Worm (Caenorhabditis elegans) whole organism, L4/young adult: ENCODE data around the gene odd-2.

ENCODE experiments used
- W03F9.2 ChIP-seq: fragments of 150-350 bp; optimal IDR thresholded peaks from 2 replicates; lab custom pipeline; 2014; ENCODE audit warnings: missing biosample characterization, missing genetic modification characterization
- dao-5 ChIP-seq: sonication (generic microtip); optimal IDR thresholded peaks from 2 replicates; lab custom pipeline; 2016; ENCODE audit warnings: missing genotype, missing genetic modification characterization, moderate library complexity, missing compliant biosample characterization
- him-1 ChIP-seq: sonication (generic microtip); optimal IDR thresholded peaks from 2 replicates; lab custom pipeline; 2016; ENCODE audit warnings: missing genotype, missing genetic modification reagents, missing genetic modification characterization, missing compliant biosample characterization

Gene odd-2

ce11 chrX:6138243-6138642, 22.1 kb downstream of the odd-2 start, which contains the start of gene Y72A10A.1:
TSS of gene Y72A10A.1 (minus strand) at chrX:6138343.
- no peak for TF ChIP-seq him-1 (tag; lab: Kevin White, UChicago)

ce11 chrX:6134423-6134822, 25.9 kb downstream of the odd-2 start:
- TF ChIP-seq dao-5 (tag; lab: Kevin White, UChicago), result no peak
- TF ChIP-seq W03F9.2 (tag; lab: Kevin White, UChicago), result no peak
- no peak for TF ChIP-seq him-1 (tag; lab: Kevin White, UChicago)

DNA sequence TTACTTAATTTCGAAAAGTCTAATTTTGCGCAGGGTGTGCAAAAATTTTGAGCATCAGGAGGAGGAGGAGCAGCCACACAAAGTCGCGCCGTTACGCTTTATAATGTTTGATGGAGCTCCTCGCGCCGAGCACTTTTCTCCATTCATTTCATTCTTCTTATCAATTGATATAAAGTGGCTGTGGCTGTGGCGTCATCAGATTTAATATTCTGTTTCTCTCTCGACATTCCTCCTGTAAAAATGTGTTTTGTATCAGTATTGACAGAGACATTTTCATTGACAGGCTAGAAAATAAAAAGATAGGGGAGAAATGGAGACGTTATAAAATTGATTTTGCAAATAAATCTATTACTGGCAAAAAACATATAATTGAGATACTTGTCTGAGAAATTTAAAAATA, 31.1 kb downstream of the odd-2 start:
- no peak for TF ChIP-seq dao-5 (tag; lab: Kevin White, UChicago)

DNA sequence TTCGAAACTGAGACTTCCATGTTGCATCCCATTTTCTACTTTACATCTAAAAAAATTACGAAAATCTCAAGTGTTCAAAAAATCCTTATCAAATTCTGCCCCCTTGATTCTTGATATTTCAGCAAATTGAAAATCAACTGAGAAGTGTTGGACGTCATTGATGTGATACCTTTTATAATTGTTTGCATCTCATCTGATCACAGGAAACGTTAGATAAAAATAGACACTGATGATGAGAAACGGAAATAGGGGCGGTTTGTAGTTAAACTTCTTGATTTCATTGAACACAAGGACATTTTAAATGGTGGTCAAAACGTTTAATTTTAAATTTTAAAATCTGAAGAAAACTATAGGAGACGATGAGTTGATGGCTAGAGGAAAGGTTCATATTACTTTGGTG, 31.6 kb downstream of the odd-2 start:
- TF ChIP-seq W03F9.2 (tag; lab: Kevin White, UChicago), result no peak
- TF ChIP-seq him-1 (tag; lab: Kevin White, UChicago), result no peak
- no peak for TF ChIP-seq dao-5 (tag; lab: Kevin White, UChicago)

- no peak for TF ChIP-seq dao-5 (tag; lab: Kevin White, UChicago)
- peak; percentile 54 for TF ChIP-seq him-1 (tag; lab: Kevin White, UChicago)
These were observed 32.1 kb downstream of the odd-2 start, which contains the start of gene C15H9.9 for ce11 chrX:6128225-6128686. TSS of gene C15H9.9 (minus strand) at chrX:6128275.

ce11 chrX:6122026-6122425, 38.3 kb downstream of the odd-2 start, which contains the start of gene nnt-1:
TSS of gene nnt-1 (plus strand) at chrX:6122311.
- TF ChIP-seq dao-5 (tag; lab: Kevin White, UChicago) (no peak), him-1 (tag; lab: Kevin White, UChicago) (no peak), W03F9.2 (tag; lab: Kevin White, UChicago) (no peak)

- TF ChIP-seq dao-5 (tag; lab: Kevin White, UChicago) (no peak), W03F9.2 (tag; lab: Kevin White, UChicago) (no peak), him-1 (tag; lab: Kevin White, UChicago) (no peak)
These were observed 39.0 kb downstream of the odd-2 start for ce11 chrX:6121279-6121678.

DNA sequence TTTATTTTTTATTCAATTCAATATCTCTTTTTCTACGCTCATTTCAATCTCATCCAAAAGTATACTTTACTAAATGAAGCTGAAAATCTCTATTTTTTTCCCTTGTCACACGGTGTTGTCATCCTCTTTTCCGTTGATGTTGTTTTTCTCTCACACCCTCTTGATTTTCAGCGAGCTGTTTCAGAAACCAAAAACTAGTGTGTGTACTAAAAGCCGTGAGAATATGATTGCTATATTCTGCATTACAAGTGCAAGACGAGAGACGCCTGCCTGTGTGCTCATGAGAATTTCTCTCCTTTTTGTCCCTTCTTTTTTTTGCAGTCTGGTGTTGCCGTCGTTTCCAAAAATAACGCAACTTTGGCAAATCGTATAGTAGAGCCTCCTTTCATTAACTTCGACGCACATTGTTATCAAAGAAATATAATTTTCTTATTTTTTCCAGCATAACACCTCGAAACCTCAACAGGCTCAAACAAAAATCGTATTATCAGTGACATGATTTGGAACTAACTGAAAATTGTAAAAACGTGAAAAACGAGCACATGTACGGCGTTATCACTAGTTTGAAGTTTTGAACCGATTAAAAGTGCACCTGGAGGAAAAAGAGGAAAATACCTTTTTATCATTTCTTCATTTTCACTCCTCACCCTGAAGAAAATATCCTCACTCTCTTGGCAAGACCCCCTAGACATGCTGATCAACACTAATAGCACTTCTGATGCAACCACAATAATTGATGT, 42.1 kb downstream of the odd-2 start, which contains the start of gene C15H9.2:
TSS of gene C15H9.2 (plus strand) at position 441 of the 740 bp plus-strand sequence.
- TF ChIP-seq him-1 (tag; lab: Kevin White, UChicago) (no peak), W03F9.2 (tag; lab: Kevin White, UChicago) (no peak), dao-5 (tag; lab: Kevin White, UChicago) (no peak)

DNA sequence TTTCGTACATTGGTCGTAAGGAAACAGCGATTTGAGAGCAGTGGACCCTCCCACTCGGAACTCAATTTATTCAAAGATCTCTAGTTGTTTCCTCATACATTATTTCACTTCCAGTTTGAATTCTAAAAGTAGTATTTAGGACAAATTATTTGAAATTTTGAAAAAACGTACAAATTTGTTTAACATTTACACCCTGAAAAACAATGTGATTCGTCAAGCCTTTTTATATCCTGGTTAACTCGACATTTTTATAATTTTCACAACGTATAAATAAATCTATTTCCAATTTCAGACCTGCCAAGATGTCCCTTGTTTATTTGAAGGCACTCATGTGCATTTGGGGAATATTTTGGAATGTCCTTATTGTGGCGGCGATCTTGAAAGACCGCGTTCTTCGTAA, 44.8 kb downstream of the odd-2 start, which contains the start of gene C15H9.3:
TSS of gene C15H9.3 (plus strand) at position 301 of the 400 bp plus-strand sequence.
- TF ChIP-seq W03F9.2 (tag; lab: Kevin White, UChicago), result no peak
- no peak for TF ChIP-seq him-1 (tag; lab: Kevin White, UChicago)
- TF ChIP-seq dao-5 (tag; lab: Kevin White, UChicago), result no peak

DNA sequence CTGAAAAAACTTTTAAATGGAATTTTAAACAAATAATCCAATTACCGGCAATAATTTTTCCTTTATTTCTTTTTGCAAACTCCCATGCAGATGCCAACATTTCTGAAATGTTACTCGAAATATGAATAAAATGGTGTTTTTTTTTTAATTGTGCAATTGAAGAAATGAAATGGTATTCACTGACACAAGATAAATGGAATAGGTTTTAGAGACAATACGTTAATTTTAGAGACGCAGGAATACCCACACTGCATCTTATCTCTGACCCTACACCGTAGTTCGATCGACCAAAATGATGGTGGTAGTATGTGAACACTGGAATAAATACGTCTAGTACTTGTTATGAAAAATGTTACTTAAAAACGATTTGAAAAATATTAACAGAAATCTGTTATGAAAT, 47.5 kb downstream of the odd-2 start, which contains the start of gene prx-3:
TSS of gene prx-3 (minus strand) at position 101 of the 400 bp plus-strand sequence.
- no peak for TF ChIP-seq him-1 (tag; lab: Kevin White, UChicago)
